Worm (Caenorhabditis elegans): ENCODE results near the gene C04G2.10.

The C04G2.10 gene

DNA sequence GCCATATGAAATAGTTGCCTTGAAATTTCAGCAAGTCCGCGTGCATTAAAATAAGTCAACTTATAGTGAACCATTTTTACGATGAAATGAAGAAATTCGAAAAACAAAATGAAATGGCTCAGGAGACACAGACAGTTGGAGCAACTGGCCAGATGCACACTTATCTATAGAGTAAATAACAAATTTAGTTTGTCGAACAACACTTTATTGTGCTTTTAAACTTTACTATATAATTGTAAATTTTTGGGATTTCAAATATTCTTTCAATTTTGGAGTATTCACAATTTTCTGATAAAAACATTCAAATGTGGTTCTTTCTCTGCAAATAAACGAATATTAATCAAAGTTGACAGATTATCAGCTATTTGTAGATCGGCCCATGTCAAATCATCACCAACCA is 24.9 kb downstream of the C04G2.10 start, which contains the start of gene gst-3:
gst-3 (minus strand) TSS at position 101 of the 400 bp plus-strand sequence.
- no peak for TF ChIP-seq drap-1 (GFP tag; optimal IDR thresholded peaks at IDR 0.05)
- TF ChIP-seq cnd-1 (tag; optimal IDR thresholded peaks at IDR 0.05): no peak

DNA sequence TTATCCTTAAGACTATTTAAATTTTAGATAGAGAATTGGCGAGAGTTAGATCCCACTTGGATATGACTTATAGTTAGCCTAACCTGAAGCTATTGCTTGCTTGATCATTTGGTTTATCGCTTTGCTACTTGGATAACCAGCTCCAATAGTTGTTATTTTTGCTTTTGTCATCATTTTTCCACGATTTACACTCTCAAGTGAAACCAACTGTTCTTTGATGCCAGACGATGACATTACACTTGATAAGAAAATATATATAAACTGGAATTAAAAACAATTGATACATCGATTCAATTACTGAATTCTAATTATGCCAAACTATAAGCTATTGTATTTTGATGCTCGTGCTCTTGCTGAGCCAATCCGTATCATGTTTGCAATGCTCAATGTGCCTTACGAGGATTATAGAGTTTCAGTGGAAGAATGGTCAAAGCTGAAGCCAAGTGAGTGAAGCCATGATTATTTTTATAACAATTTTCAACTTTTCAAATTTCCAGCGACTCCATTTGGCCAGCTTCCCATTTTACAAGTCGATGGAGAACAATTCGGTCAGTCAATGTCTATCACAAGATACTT is 26.8 kb downstream of the C04G2.10 start, which contains the start of the genes gst-2, gst-4 and dhs-12:
gst-2 (minus strand) TSS at position 132 of the 576 bp plus-strand sequence.
gst-4 (plus strand) TSS at position 296 of the 576 bp plus-strand sequence.
dhs-12 (plus strand) TSS at position 526 of the 576 bp plus-strand sequence.
- TF ChIP-seq nhr-2 (tag; optimal IDR thresholded peaks at IDR 0.05) (no peak), elt-3 (tag; optimal IDR thresholded peaks at IDR 0.05) (no peak), nhr-28 (tag; optimal IDR thresholded peaks at IDR 0.05) (no peak), elt-1 (tag; optimal IDR thresholded peaks at IDR 0.05; ENCODE audit: borderline replicate concordance, insufficient read depth) (no peak), ces-1 (GFP tag; optimal IDR thresholded peaks at IDR 0.05) (no peak), ceh-43 (GFP tag; optimal IDR thresholded peaks at IDR 0.05) (no peak), lsy-2 (tag; optimal IDR thresholded peaks at IDR 0.05) (no peak)

DNA sequence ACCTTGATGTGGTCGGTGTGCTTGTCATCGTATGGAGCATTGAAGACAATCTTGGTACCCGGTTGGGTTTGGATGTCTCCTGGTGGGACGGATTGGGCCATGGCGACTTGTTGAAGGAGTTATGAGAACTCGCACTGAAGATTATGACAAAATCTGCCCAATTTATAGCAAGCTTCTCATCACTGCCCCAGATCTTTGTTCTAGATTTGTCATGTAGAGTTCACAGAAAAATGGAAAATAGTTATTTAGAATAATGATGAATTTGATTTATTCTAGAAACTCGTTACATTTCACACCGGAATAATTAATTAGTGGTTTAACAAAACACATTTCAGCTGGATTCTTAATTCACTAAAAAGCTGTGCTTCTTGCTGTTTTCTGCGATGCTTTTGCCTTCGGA is 28.4 kb downstream of the C04G2.10 start, which contains the start of gene msp-38:
msp-38 (minus strand) TSS at position 101 of the 400 bp plus-strand sequence.
- no peak for TF ChIP-seq ces-1 (GFP tag; optimal IDR thresholded peaks at IDR 0.05)

DNA sequence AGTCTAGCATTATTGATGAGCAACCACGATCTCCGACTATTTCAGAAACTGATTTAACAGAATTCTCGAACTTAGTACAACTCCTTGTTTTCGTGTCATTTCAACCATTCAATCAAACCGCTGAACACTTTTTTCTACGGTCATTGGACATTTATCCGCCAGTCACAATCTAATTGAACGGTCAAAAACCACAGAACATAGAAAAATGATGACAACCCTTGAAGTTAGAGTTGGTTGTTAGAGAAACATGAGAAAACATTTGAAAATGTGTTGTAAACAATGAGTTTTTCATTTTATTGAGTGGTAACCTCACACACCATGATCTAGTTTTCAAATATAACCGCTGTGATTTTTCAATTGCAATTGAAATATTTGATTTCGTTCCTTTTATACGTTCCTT is 29.2 kb downstream of the C04G2.10 start:
- TF ChIP-seq blmp-1 (tag; optimal IDR thresholded peaks at IDR 0.05) (no peak), unc-120 (tag; optimal IDR thresholded peaks at IDR 0.05; ENCODE audit: poor library complexity, severe bottlenecking) (no peak), ham-2 (GFP tag; optimal IDR thresholded peaks at IDR 0.05) (no peak), nhr-2 (tag; optimal IDR thresholded peaks at IDR 0.05) (no peak)

DNA sequence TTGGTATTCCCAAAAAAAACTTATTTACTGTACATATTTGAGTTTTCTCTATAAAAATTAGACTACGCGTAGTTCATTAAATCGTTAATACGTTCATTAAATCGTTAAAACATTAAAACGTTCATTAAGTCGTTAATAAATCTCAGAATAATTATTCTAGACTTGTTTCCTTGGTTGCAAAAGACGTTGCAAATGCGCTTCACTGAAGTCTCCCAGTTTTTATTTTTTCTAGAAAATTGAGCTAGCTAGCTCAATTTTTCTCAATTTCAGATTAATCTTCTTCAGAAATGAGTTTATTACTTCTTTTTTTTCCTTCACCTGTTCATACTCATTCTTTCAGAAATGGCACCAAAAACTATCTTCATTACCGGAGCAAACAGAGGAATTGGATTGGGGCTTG is 29.7 kb downstream of the C04G2.10 start:
- TF ChIP-seq mep-1 (tag; optimal IDR thresholded peaks at IDR 0.05) (no peak), zip-8 (tag; optimal IDR thresholded peaks at IDR 0.05) (no peak), nhr-237 (tag; optimal IDR thresholded peaks at IDR 0.05) (no peak), ceh-39 (tag; optimal IDR thresholded peaks at IDR 0.05) (no peak), unc-39 (tag; optimal IDR thresholded peaks at IDR 0.05) (no peak), nhr-76 (tag; optimal IDR thresholded peaks at IDR 0.05) (no peak), elt-3 (tag; optimal IDR thresholded peaks at IDR 0.05) (no peak), lin-13 (tag; optimal IDR thresholded peaks at IDR 0.05) (no peak), nhr-2 (tag; optimal IDR thresholded peaks at IDR 0.05) (no peak), ham-2 (GFP tag; optimal IDR thresholded peaks at IDR 0.05) (no peak), ceh-83 (GFP tag; optimal IDR thresholded peaks at IDR 0.05) (no peak), mls-2 (tag; optimal IDR thresholded peaks at IDR 0.05) (no peak), M03D4.4 (tag; optimal IDR thresholded peaks at IDR 0.05) (no peak), ceh-43 (GFP tag; optimal IDR thresholded peaks at IDR 0.05) (no peak), ces-1 (GFP tag; optimal IDR thresholded peaks at IDR 0.05) (no peak), lin-32 (GFP tag; optimal IDR thresholded peaks at IDR 0.05) (no peak)

DNA sequence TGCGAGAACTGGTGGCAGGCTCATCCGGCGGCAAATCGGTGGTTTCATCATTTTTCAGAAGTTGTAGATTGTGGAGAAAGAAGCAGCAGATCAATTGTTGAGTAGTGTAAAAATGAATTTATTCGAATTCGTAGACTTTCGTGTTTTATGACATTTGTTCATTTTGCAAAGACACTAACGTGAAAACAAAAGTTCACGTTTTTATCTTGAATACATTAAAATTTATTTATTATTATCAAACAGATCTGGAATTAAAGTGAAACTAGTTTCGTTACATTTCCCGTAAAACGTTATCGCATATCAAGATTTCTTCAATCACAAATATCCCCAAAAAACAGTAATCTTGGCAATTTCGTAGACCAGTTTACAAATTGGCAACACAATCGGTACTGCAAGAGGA is 31.6 kb downstream of the C04G2.10 start, which contains the start of gene T14G10.8:
T14G10.8 (minus strand) TSS at position 101 of the 400 bp plus-strand sequence.
- TF ChIP-seq mep-1 (tag; optimal IDR thresholded peaks at IDR 0.05) (no peak), elt-1 (tag; optimal IDR thresholded peaks at IDR 0.05; ENCODE audit: borderline replicate concordance, insufficient read depth) (no peak), unc-120 (tag; optimal IDR thresholded peaks at IDR 0.05; ENCODE audit: poor library complexity, severe bottlenecking) (no peak), cnd-1 (tag; optimal IDR thresholded peaks at IDR 0.05) (no peak), drap-1 (GFP tag; optimal IDR thresholded peaks at IDR 0.05) (no peak), lin-13 (tag; optimal IDR thresholded peaks at IDR 0.05) (no peak), ceh-39 (tag; optimal IDR thresholded peaks at IDR 0.05) (no peak), unc-39 (tag; optimal IDR thresholded peaks at IDR 0.05) (no peak), ceh-83 (GFP tag; optimal IDR thresholded peaks at IDR 0.05) (no peak)

DNA sequence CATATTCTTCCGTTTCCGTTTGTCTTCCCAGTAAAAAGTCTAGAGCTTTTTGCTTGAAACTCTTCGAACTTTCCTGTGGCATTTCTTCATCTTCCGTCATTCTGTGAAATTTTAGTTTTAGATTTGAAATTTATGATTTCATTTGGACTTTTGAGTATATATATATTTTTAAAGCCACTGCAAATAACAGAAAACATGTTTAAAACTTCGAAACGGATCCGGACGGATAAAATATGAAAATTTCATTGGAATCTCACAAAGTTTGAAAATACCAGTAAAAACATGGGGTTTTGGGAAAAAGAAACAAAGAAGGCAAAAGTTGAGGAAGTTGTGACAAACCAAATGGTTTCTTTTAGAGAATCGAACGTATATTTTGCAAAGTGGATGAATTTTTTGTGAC is 33.7 kb downstream of the C04G2.10 start, which contains the start of gene pigs-1:
pigs-1 (minus strand) TSS at position 101 of the 400 bp plus-strand sequence.
- TF ChIP-seq M03D4.4 (tag; optimal IDR thresholded peaks at IDR 0.05) (no peak), unc-120 (tag; optimal IDR thresholded peaks at IDR 0.05; ENCODE audit: poor library complexity, severe bottlenecking) (no peak), lin-32 (GFP tag; optimal IDR thresholded peaks at IDR 0.05) (no peak), elt-3 (tag; optimal IDR thresholded peaks at IDR 0.05) (no peak), ztf-11 (tag; optimal IDR thresholded peaks at IDR 0.05) (no peak), mab-5 (tag; optimal IDR thresholded peaks at IDR 0.05) (no peak), ham-2 (GFP tag; optimal IDR thresholded peaks at IDR 0.05) (no peak), sptf-1 (tag; optimal IDR thresholded peaks at IDR 0.05) (no peak), zip-8 (tag; optimal IDR thresholded peaks at IDR 0.05) (no peak), pha-4 (tag; optimal IDR thresholded peaks at IDR 0.05) (no peak), tbx-8 (GFP tag; optimal IDR thresholded peaks at IDR 0.05) (no peak), unc-62 (GFP tag; optimal IDR thresholded peaks at IDR 0.05) (no peak)
